Worm (Caenorhabditis elegans) whole organism, mixed stage, embryonic: ENCODE data around the gene igcm-3.

Experiments used
- blmp-1 ChIP-seq: fragments of 150-350 bp; optimal IDR thresholded peaks from 2 replicates; lab custom pipeline; 2014; ENCODE audit warnings: missing biosample characterization, missing genetic modification characterization
- ceh-43 ChIP-seq: fragments of 200-800 bp; sonication (Bioruptor generic); optimal IDR thresholded peaks from 2 replicates; lab custom pipeline; 2018; ENCODE audit warnings: mild to moderate bottlenecking, missing genetic modification characterization, moderate library complexity, missing compliant biosample characterization
- ces-1 ChIP-seq: fragments of 150-350 bp; optimal IDR thresholded peaks from 2 replicates; lab custom pipeline; 2014; ENCODE audit warnings: missing biosample characterization, missing genetic modification reagents, missing genetic modification characterization
- drap-1 ChIP-seq: fragments of 200-800 bp; sonication (Bioruptor generic); optimal IDR thresholded peaks from 3 replicates; lab custom pipeline; 2018; ENCODE audit warnings: mild to moderate bottlenecking, missing genetic modification characterization, missing compliant biosample characterization
- elt-3 ChIP-seq: fragments of 150-350 bp; optimal IDR thresholded peaks from 2 replicates; lab custom pipeline; 2014; ENCODE audit warnings: missing biosample characterization, missing genetic modification characterization
- nhr-237 ChIP-seq: fragments of 150-350 bp; optimal IDR thresholded peaks from 2 replicates; lab custom pipeline; 2014; ENCODE audit warnings: missing biosample characterization, missing genetic modification characterization
- nhr-76 ChIP-seq: sonication (generic microtip); optimal IDR thresholded peaks from 2 replicates; lab custom pipeline; 2017; ENCODE audit warnings: missing biosample characterization, missing genetic modification characterization
- unc-39 ChIP-seq: fragments of 150-350 bp; optimal IDR thresholded peaks from 2 replicates; lab custom pipeline; 2014; ENCODE audit warnings: missing biosample characterization, missing genetic modification characterization

The igcm-3 gene

ce11 chrX:2663798-2664197 is 41.9 kb downstream of the igcm-3 start:
- TF ChIP-seq blmp-1 (tag; lab: Kevin White, UChicago) (no peak), nhr-237 (tag; lab: Kevin White, UChicago) (no peak), elt-3 (no peak), unc-39 (tag; lab: Kevin White, UChicago) (no peak), drap-1 (GFP tag; lab: Kevin White, UChicago) (no peak), ceh-43 (GFP tag; lab: Kevin White, UChicago) (no peak), ces-1 (GFP tag; lab: Kevin White, UChicago) (no peak), nhr-76 (tag; lab: Kevin White, UChicago) (no peak)

- TF ChIP-seq elt-3 (no peak), ces-1 (GFP tag; lab: Kevin White, UChicago) (peak; percentile 84)
Observed at ce11 chrX:2654334-2654733, 51.3 kb downstream of the igcm-3 start.
